Worm (Caenorhabditis elegans) whole organism, young adult: ENCODE data around the gene F13A2.10.

Experiments used
- B0019.2 ChIP-seq: fragments of 200-800 bp; sonication (Bioruptor generic); conservative IDR thresholded peaks from 2 replicates; pipeline ENCODE4 v1.3.6; 2022; ENCODE audit warnings: missing genetic modification reagents, missing genetic modification characterization, missing compliant biosample characterization
- B0261.1 ChIP-seq: sonication (generic microtip); optimal IDR thresholded peaks from 2 replicates; lab custom pipeline; 2016; ENCODE audit warnings: mild to moderate bottlenecking, missing genetic modification characterization, moderate library complexity, missing compliant biosample characterization
- B0336.3 ChIP-seq: fragments of 200-800 bp; sonication (Bioruptor generic); IDR thresholded peaks from 2 replicates; pipeline ENCODE4 v1.3.6; 2022; ENCODE audit warnings: missing genetic modification characterization, missing compliant biosample characterization
- F10E7.11 ChIP-seq: sonication (generic microtip); optimal IDR thresholded peaks from 2 replicates; lab custom pipeline; 2017; ENCODE audit warnings: mild to moderate bottlenecking, missing genetic modification characterization, moderate library complexity, missing compliant biosample characterization
- F33H1.4 ChIP-seq: fragments of 200-800 bp; sonication (Bioruptor generic); IDR thresholded peaks from 2 replicates; pipeline ENCODE4 v1.3.6; 2022; ENCODE audit warnings: missing genetic modification reagents, missing genetic modification characterization, missing compliant biosample characterization
- F49E8.2 ChIP-seq: sonication (generic microtip); optimal IDR thresholded peaks from 3 replicates; lab custom pipeline; 2017; ENCODE audit warnings: missing genetic modification characterization, mild to moderate bottlenecking, missing compliant biosample characterization, antibody characterized with exemption, moderate library complexity; ENCODE audit not compliant: insufficient read depth
- F52B5.7 ChIP-seq: sonication (generic microtip); optimal IDR thresholded peaks from 2 replicates; lab custom pipeline; 2016; ENCODE audit warnings: mild to moderate bottlenecking, missing genetic modification characterization, missing compliant biosample characterization
- K12H6.12 ChIP-seq: fragments of 200-800 bp; sonication (Bioruptor generic); optimal IDR thresholded peaks from 2 replicates; lab custom pipeline; 2018; ENCODE audit warnings: mild to moderate bottlenecking, missing genetic modification characterization, missing compliant biosample characterization
- Y67H2A.10 ChIP-seq: fragments of 200-800 bp; sonication (Bioruptor generic); conservative IDR thresholded peaks from 2 replicates; pipeline ENCODE4 v1.3.6; 2022; ENCODE audit warnings: missing genetic modification reagents, missing genetic modification characterization, missing compliant biosample characterization
- ZK185.1 ChIP-seq: sonication (generic microtip); optimal IDR thresholded peaks from 2 replicates; lab custom pipeline; 2016; ENCODE audit warnings: mild to moderate bottlenecking, missing genetic modification characterization, missing compliant biosample characterization; ENCODE audit not compliant: poor library complexity, severe bottlenecking
- aptf-2 ChIP-seq: fragments of 200-800 bp; sonication (Bioruptor generic); conservative IDR thresholded peaks from 2 replicates; pipeline ENCODE4 v1.3.6; 2022; ENCODE audit warnings: missing genetic modification reagents, missing genetic modification characterization, missing compliant biosample characterization
- athp-1 ChIP-seq: sonication (generic microtip); optimal IDR thresholded peaks from 2 replicates; lab custom pipeline; 2017; ENCODE audit warnings: mild to moderate bottlenecking, missing genetic modification characterization, missing compliant biosample characterization
- attf-5 ChIP-seq: fragments of 200-800 bp; sonication (Bioruptor generic); optimal IDR thresholded peaks from 2 replicates; lab custom pipeline; 2018; ENCODE audit warnings: mild to moderate bottlenecking, missing genetic modification characterization, missing compliant biosample characterization
- bed-2 ChIP-seq: fragments of 200-800 bp; sonication (Bioruptor generic); IDR thresholded peaks from 2 replicates; pipeline ENCODE4 v1.3.6; 2022; ENCODE audit warnings: missing genetic modification reagents, missing genetic modification characterization, missing compliant biosample characterization
- die-1 ChIP-seq: sonication (generic microtip); optimal IDR thresholded peaks from 2 replicates; lab custom pipeline; 2016; ENCODE audit warnings: missing genotype, mild to moderate bottlenecking, missing genetic modification characterization, missing compliant biosample characterization
- egl-18 ChIP-seq: fragments of 200-800 bp; sonication (Bioruptor generic); IDR thresholded peaks from 2 replicates; pipeline ENCODE4 v1.3.6; 2022; ENCODE audit warnings: missing genetic modification reagents, missing genetic modification characterization, missing compliant biosample characterization
- egl-44 ChIP-seq: fragments of 200-800 bp; sonication (Bioruptor generic); IDR thresholded peaks from 2 replicates; pipeline ENCODE4 v1.3.6; 2022; ENCODE audit warnings: missing genetic modification reagents, missing genetic modification characterization, missing compliant biosample characterization
- hmg-20 ChIP-seq: fragments of 200-800 bp; sonication (Bioruptor generic); IDR thresholded peaks from 2 replicates; pipeline ENCODE4 v1.3.6; 2022; ENCODE audit warnings: missing genetic modification reagents, missing genetic modification characterization, missing compliant biosample characterization
- lag-1 ChIP-seq: fragments of 200-800 bp; sonication (Bioruptor generic); IDR thresholded peaks from 2 replicates; pipeline ENCODE4 v1.3.6; 2022; ENCODE audit warnings: missing genetic modification reagents, missing genetic modification characterization, missing compliant biosample characterization
- lin-40 ChIP-seq: sonication (generic microtip); optimal IDR thresholded peaks from 2 replicates; lab custom pipeline; 2016; ENCODE audit warnings: missing genetic modification characterization, mild to moderate bottlenecking, missing compliant biosample characterization, missing genotype, missing genetic modification reagents
- lin-54 ChIP-seq: fragments of 200-800 bp; sonication (Bioruptor generic); optimal IDR thresholded peaks from 2 replicates; lab custom pipeline; 2018; ENCODE audit warnings: mild to moderate bottlenecking, missing genetic modification characterization, missing compliant biosample characterization
- madf-3 ChIP-seq: fragments of 200-800 bp; sonication (Bioruptor generic); IDR thresholded peaks from 2 replicates; pipeline ENCODE4 v1.3.6; 2022; ENCODE audit warnings: missing genetic modification reagents, missing genetic modification characterization, missing compliant biosample characterization
- madf-6 ChIP-seq: fragments of 200-800 bp; sonication (Bioruptor generic); IDR thresholded peaks from 2 replicates; pipeline ENCODE4 v1.3.6; 2022; ENCODE audit warnings: missing genetic modification reagents, missing genetic modification characterization, missing compliant biosample characterization
- mcd-1 ChIP-seq: fragments of 200-800 bp; sonication (Bioruptor generic); IDR thresholded peaks from 2 replicates; pipeline ENCODE4 v1.3.6; 2022; ENCODE audit warnings: missing genetic modification reagents, missing genetic modification characterization, missing compliant biosample characterization
- mel-28 ChIP-seq: sonication (generic microtip); optimal IDR thresholded peaks from 2 replicates; lab custom pipeline; 2016; ENCODE audit warnings: borderline replicate concordance, mild to moderate bottlenecking, missing genetic modification characterization, missing compliant biosample characterization
- nfyb-1 ChIP-seq: fragments of 200-800 bp; sonication (Bioruptor generic); IDR thresholded peaks from 2 replicates; pipeline ENCODE4 v1.3.6; 2022; ENCODE audit warnings: missing genetic modification reagents, missing genetic modification characterization, missing compliant biosample characterization
- nhr-120 ChIP-seq: fragments of 200-800 bp; sonication (Bioruptor generic); IDR thresholded peaks from 2 replicates; pipeline ENCODE4 v1.3.6; 2022; ENCODE audit warnings: missing genetic modification characterization, missing compliant biosample characterization
- nhr-80 ChIP-seq: sonication (generic microtip); optimal IDR thresholded peaks from 2 replicates; lab custom pipeline; 2016; ENCODE audit warnings: missing genetic modification characterization, missing compliant biosample characterization
- pbrm-1 ChIP-seq: fragments of 200-800 bp; sonication (Bioruptor generic); IDR thresholded peaks from 2 replicates; pipeline ENCODE4 v1.3.6; 2022; ENCODE audit warnings: missing genetic modification reagents, missing genetic modification characterization, missing compliant biosample characterization
- snpc-4 ChIP-seq, 5 experiments: fragments of 150-350 bp in 1 of 5; sonication (generic microtip) in 4 of 5; optimal IDR thresholded peaks; 2 replicates each; lab custom pipeline; 2014 to 2018; ENCODE audit warnings: missing genetic modification characterization in 5 of 5, missing biosample characterization in 3 of 5, antibody characterized with exemption in 2 of 5, mild to moderate bottlenecking in 2 of 5, missing compliant biosample characterization in 2 of 5, missing genotype in 2 of 5, moderate library complexity in 2 of 5, missing genetic modification reagents in 1 of 5
- somi-1 ChIP-seq: fragments of 200-800 bp; sonication (Bioruptor generic); optimal IDR thresholded peaks from 2 replicates; lab custom pipeline; 2018; ENCODE audit warnings: mild to moderate bottlenecking, missing genetic modification characterization, missing compliant biosample characterization
- sptf-2 ChIP-seq: fragments of 200-800 bp; sonication (Bioruptor generic); optimal IDR thresholded peaks from 2 replicates; lab custom pipeline; 2018; ENCODE audit warnings: mild to moderate bottlenecking, missing genetic modification characterization, missing compliant biosample characterization
- zfh-2 ChIP-seq: fragments of 200-800 bp; sonication (Bioruptor generic); conservative IDR thresholded peaks from 2 replicates; pipeline ENCODE4 v1.3.6; 2022; ENCODE audit warnings: missing genetic modification reagents, missing genetic modification characterization, missing compliant biosample characterization
- zim-3 ChIP-seq: sonication (generic microtip); optimal IDR thresholded peaks from 2 replicates; lab custom pipeline; 2017; ENCODE audit warnings: mild to moderate bottlenecking, missing genetic modification characterization, moderate library complexity, missing compliant biosample characterization
- ztf-22 ChIP-seq: fragments of 200-800 bp; sonication (Bioruptor generic); optimal IDR thresholded peaks from 2 replicates; lab custom pipeline; 2018; ENCODE audit warnings: mild to moderate bottlenecking, missing genetic modification characterization, moderate library complexity, missing compliant biosample characterization
- ztf-25 ChIP-seq: fragments of 200-800 bp; sonication (Bioruptor generic); IDR thresholded peaks from 2 replicates; pipeline ENCODE4 v1.3.6; 2022; ENCODE audit warnings: missing genetic modification reagents, missing genetic modification characterization, missing compliant biosample characterization
- ztf-26 ChIP-seq: sonication (generic microtip); optimal IDR thresholded peaks from 2 replicates; lab custom pipeline; 2017; ENCODE audit warnings: missing genetic modification characterization, missing compliant biosample characterization
- ztf-3 ChIP-seq: fragments of 200-800 bp; sonication (Bioruptor generic); optimal IDR thresholded peaks from 2 replicates; lab custom pipeline; 2018; ENCODE audit warnings: mild to moderate bottlenecking, missing genetic modification characterization, missing compliant biosample characterization

The F13A2.10 gene

ce11 chrV:4346325-4346724 is 39.7 kb downstream of the F13A2.10 start, which contains the start of gene hpo-18:
Gene hpo-18, minus strand, starts transcription at chrV:4346425.
- TF ChIP-seq aptf-2 (no peak), F10E7.11 (tag; lab: Kevin White, UChicago) (no peak), ztf-25 (no peak), ztf-22 (GFP tag; lab: Kevin White, UChicago) (no peak), attf-5 (GFP tag; lab: Kevin White, UChicago) (no peak), somi-1 (no peak), K12H6.12 (no peak), lin-54 (GFP tag; lab: Kevin White, UChicago) (no peak), snpc-4 (GFP tag; optimal IDR thresholded peaks at IDR 0.05; lab: Kevin White, UChicago) (no peak), snpc-4 (tag; optimal IDR thresholded peaks at IDR 0.05; lab: Kevin White, UChicago) (no peak), lag-1 (GFP tag; lab: Robert Waterston, UW) (no peak), B0336.3 (GFP tag; lab: Robert Waterston, UW) (no peak), madf-3 (GFP tag; lab: Robert Waterston, UW) (no peak), F52B5.7 (no peak), mel-28 (tag; lab: Kevin White, UChicago) (no peak), ztf-26 (tag; lab: Kevin White, UChicago) (no peak), zfh-2 (GFP tag; lab: Robert Waterston, UW) (no peak), ztf-3 (GFP tag; lab: Kevin White, UChicago) (no peak), lin-40 (tag; lab: Kevin White, UChicago) (no peak)

- peak; percentile 40; the same call in 1 of the 2 replicates for TF ChIP-seq mcd-1 (GFP tag; lab: Robert Waterston, UW)
- peak; percentile 25; the same call in 1 of the 2 replicates for TF ChIP-seq F33H1.4 (GFP tag; lab: Robert Waterston, UW)
- peak; percentile 56 for TF ChIP-seq nfyb-1
- TF ChIP-seq B0261.1 (tag; lab: Kevin White, UChicago) = no peak
- TF ChIP-seq B0019.2 = no peak
- peak; percentile 23; the same call in 1 of the 2 replicates for TF ChIP-seq pbrm-1 (GFP tag; lab: Robert Waterston, UW)
- no peak for TF ChIP-seq nhr-80 (tag; lab: Kevin White, UChicago)
- TF ChIP-seq nhr-120 (GFP tag; lab: Robert Waterston, UW) = no peak
- TF ChIP-seq madf-3 (GFP tag; lab: Robert Waterston, UW) = 0 out of 2 replicates have a peak, but pooled peaks have one; percentile 59
- no peak for TF ChIP-seq Y67H2A.10 (GFP tag; lab: Robert Waterston, UW)
- no peak for TF ChIP-seq egl-44 (GFP tag; lab: Robert Waterston, UW)
- peak; percentile 12 for TF ChIP-seq zim-3 (tag; lab: Kevin White, UChicago)
- peak; percentile 10 for TF ChIP-seq athp-1 (tag; lab: Kevin White, UChicago)
- TF ChIP-seq ztf-26 (tag; lab: Kevin White, UChicago) = no peak
- TF ChIP-seq F49E8.2 = peak; percentile 27
- no peak for TF ChIP-seq hmg-20 (GFP tag; lab: Robert Waterston, UW)
- no peak for TF ChIP-seq die-1 (tag; lab: Kevin White, UChicago)
- no peak for TF ChIP-seq F52B5.7
- TF ChIP-seq madf-6 (GFP tag; lab: Robert Waterston, UW) = peak; percentile 47
- no peak for TF ChIP-seq sptf-2 (GFP tag; lab: Kevin White, UChicago)
- no peak for TF ChIP-seq bed-2 (GFP tag; lab: Robert Waterston, UW)
- no peak for TF ChIP-seq egl-18 (GFP tag; lab: Robert Waterston, UW)
- TF ChIP-seq ZK185.1 = no peak
- peak; percentile 32 for TF ChIP-seq lin-54 (GFP tag; lab: Kevin White, UChicago)
Measured at ce11 chrV:4345714-4346113, 40.4 kb downstream of the F13A2.10 start, which contains the start of gene figl-1. Gene figl-1, minus strand, starts transcription at chrV:4345999.
